Fruit fly (Drosophila melanogaster): ENCODE results near the gene CG3919.

DNA sequence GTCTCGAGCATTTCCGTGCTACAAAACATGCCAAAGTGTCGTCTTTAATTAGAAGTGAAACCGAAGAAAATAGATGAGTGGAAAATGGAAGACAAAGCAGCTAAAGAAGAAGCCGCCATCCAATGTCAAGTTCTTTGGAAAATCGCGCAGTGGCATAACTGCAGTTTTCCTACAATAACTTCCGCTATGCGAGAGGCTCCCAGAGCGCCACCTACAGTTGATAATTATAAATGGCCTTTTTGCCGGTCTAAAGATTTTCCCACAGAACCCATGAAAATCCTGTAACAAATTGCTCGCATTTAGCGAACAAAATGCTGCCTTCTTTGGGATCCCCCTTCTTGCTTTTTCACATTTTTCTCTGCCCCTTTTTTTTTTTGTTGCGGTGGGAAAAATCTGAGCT is 9.6 kb downstream of the CG3919 start:
- TF ChIP-seq toe (GFP tag; optimal IDR thresholded peaks at IDR 0.05) (no peak), CG5204 (GFP tag; optimal IDR thresholded peaks at IDR 0.05) (no peak), CG12768 (GFP tag; optimal IDR thresholded peaks at IDR 0.05) (no peak), cnc (optimal IDR thresholded peaks at IDR 0.05) (no peak), tj (GFP tag; optimal IDR thresholded peaks at IDR 0.05) (no peak), cic (GFP tag; optimal IDR thresholded peaks at IDR 0.05) (no peak), CG7101 (tag; optimal IDR thresholded peaks at IDR 0.05) (no peak), CG1620 (GFP tag; optimal IDR thresholded peaks at IDR 0.05) (no peak), CG7045 (GFP tag; optimal IDR thresholded peaks at IDR 0.05) (no peak), kay (GFP tag; ENCODE audit: borderline replicate concordance) (no peak), CG33017 (tag; optimal IDR thresholded peaks at IDR 0.05) (no peak), ovo (GFP tag; optimal IDR thresholded peaks at IDR 0.05) (no peak), Mnt (GFP tag; optimal IDR thresholded peaks at IDR 0.05) (no peak)
